Fruit fly (Drosophila melanogaster) whole organism: ENCODE measurements around the gene CG7506.

ENCODE experiments used
- CG8478 ChIP-seq: fragments of >200 bp; optimal IDR thresholded peaks from 2 replicates; lab custom pipeline; 2018; ENCODE audit warnings: inconsistent platforms
- Dll ChIP-seq: fragments of >200 bp; optimal IDR thresholded peaks from 2 replicates; lab custom pipeline; 2017
- EcR ChIP-seq, 2 experiments: fragments of >200 bp; optimal IDR thresholded peaks; 2 replicates each; lab custom pipeline; 2017; ENCODE audit warnings: missing biosample characterization in 2 of 2, missing genetic modification characterization in 2 of 2, missing genetic modification reagents in 2 of 2
- pan ChIP-seq: fragments of >200 bp; optimal IDR thresholded peaks from 2 replicates; lab custom pipeline; 2017
- psq ChIP-seq: fragments of >200 bp; optimal IDR thresholded peaks from 2 replicates; lab custom pipeline; 2017
- usp ChIP-seq: fragments of >200 bp; optimal IDR thresholded peaks from 2 replicates; lab custom pipeline; 2017; ENCODE audit warnings: missing biosample characterization, missing genetic modification characterization, mixed read lengths

DNA sequence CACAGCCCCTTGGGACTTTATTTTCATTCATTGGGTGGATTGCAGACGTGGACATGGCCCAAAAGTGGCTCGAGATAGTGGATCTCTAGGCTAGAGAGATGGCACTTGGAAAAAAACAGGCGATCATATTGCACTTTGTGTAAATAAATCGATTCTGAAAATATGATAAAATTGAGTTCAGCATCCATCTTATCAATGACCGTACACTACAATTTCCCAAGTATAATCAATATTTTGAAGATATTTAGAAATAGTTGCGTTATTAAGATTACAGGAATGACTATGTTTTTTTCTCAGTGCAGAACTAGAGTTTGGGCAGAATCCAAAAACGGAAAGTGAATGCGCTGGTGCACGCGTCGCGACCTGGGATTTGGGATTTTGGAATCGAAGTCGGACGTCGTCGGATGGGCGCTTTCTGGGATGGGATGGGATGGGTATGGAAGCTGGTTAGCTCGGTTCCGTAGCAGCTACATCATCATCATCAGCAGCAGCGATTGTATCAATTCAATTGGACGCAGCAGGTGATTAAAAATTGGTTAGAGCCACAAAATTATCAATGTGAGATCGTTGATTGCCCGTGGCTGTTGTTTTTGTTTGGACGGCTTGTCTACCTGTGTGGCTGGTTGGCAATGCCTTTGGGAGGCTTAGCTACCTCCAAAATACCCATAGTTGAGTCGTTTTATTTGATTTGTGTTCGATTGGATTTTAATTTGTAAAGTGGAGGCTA is 6.5 kb downstream of the CG7506 start:
- TF ChIP-seq Dll (lab: Kevin White, UChicago) (no peak), CG8478 (lab: Kevin White, UChicago) (no peak), pan (lab: Kevin White, UChicago) (no peak), EcR (GFP tag; optimal IDR thresholded peaks at IDR 0.05; lab: Kevin White, UChicago) (no peak), usp (GFP tag; lab: Kevin White, UChicago) (no peak), psq (lab: Kevin White, UChicago) (no peak)
